Worm (Caenorhabditis elegans): ENCODE data around the gene ipp-5.
A peak's percentile ranks its signal among the peaks of the same experiment; 100 is the strongest.

Gene ipp-5

ce11 chrX:6031169-6031568, at the start of gene ipp-5:
TSS of gene ipp-5 (plus strand) at chrX:6031469.
- no peak for TF ChIP-seq duxl-1 (tag; optimal IDR thresholded peaks at IDR 0.05; ENCODE audit: poor library complexity)
- no peak for TF ChIP-seq fos-1 (tag; optimal IDR thresholded peaks at IDR 0.05)
- TF ChIP-seq sdz-12 (GFP tag; optimal IDR thresholded peaks at IDR 0.05), result no peak
- no peak for TF ChIP-seq tag-97 (GFP tag; IDR thresholded peaks at IDR 0.05)
- no peak for TF ChIP-seq ceh-44 (GFP tag; IDR thresholded peaks at IDR 0.05)
- TF ChIP-seq aha-1 (tag), result peak; percentile 33
- no peak for TF ChIP-seq nhr-10 (tag; optimal IDR thresholded peaks at IDR 0.05)

DNA sequence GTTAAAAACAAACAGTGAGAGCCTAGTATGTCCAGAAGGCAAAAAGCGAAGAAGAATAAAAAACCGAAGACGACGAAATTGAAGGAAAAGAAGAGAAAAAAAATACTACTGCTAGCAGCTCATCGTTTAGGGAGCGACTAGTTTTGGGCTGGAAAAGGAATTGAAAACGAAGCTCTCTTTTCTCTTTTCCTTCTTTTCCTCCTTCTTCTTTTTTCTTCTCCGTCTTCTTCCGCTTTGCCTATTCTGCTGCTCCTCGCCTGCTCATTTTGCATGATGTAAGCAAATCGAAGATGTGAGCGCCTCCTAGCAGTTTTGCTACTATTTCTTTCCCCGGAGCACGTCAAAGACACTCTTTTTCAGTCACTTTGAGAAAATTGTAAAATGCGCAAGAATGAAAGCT, 49.6 kb upstream of the ipp-5 start:
- TF ChIP-seq skn-1 (tag; optimal IDR thresholded peaks at IDR 0.05), result no peak
- TF ChIP-seq hmg-1.1 (GFP tag; IDR thresholded peaks at IDR 0.05), result 0 out of 2 replicates have a peak, but pooled peaks have one; percentile 33
- no peak for TF ChIP-seq Y75B8A.6 (GFP tag; IDR thresholded peaks at IDR 0.05)
- TF ChIP-seq pha-4 (GFP tag; IDR thresholded peaks at IDR 0.05), result peak; percentile 25; the same call in 1 of the 2 replicates
- TF ChIP-seq pha-4 (tag; optimal IDR thresholded peaks at IDR 0.05), result no peak
- no peak for TF ChIP-seq zip-2 (tag; optimal IDR thresholded peaks at IDR 0.05)
- peak; percentile 88 for TF ChIP-seq aha-1 (tag)
- TF ChIP-seq ama-1 (optimal IDR thresholded peaks at IDR 0.05), result no peak
- no peak for TF ChIP-seq nhr-11 (tag; optimal IDR thresholded peaks at IDR 0.05)
- peak in 1 of 2 experiments; percentile 3 for TF ChIP-seq lsy-2 (tag; optimal IDR thresholded peaks at IDR 0.05)
- TF ChIP-seq tag-97 (GFP tag; IDR thresholded peaks at IDR 0.05), result no peak
- no peak for TF ChIP-seq unc-130 (GFP tag; optimal IDR thresholded peaks at IDR 0.05)
- no peak for TF ChIP-seq Y5F2A.4 (GFP tag; optimal IDR thresholded peaks at IDR 0.05)
- peak; percentile 63; the same call in 1 of the 2 replicates for TF ChIP-seq set-16 (GFP tag; IDR thresholded peaks at IDR 0.05)

- TF ChIP-seq aly-2 (tag; optimal IDR thresholded peaks at IDR 0.05), result no peak
- TF ChIP-seq hmg-1.1 (GFP tag; IDR thresholded peaks at IDR 0.05), result peak; percentile 31; the same call in 1 of the 2 replicates
- 0 out of 2 replicates have a peak, but pooled peaks have one; percentile 14 for TF ChIP-seq dmd-6 (GFP tag; IDR thresholded peaks at IDR 0.05)
- peak; percentile 50 for TF ChIP-seq hlh-11 (tag; optimal IDR thresholded peaks at IDR 0.05)
- peak; percentile 25 for TF ChIP-seq mes-2 (tag; optimal IDR thresholded peaks at IDR 0.05; ENCODE audit: poor library complexity, severe bottlenecking)
- TF ChIP-seq ctbp-1 (GFP tag; IDR thresholded peaks at IDR 0.05), result peak; percentile 53
- peak; percentile 34 for TF ChIP-seq aha-1 (tag)
- TF ChIP-seq lin-39 (tag; optimal IDR thresholded peaks at IDR 0.05), result peak; percentile 13
- peak; percentile 52 for TF ChIP-seq mep-1 (tag; optimal IDR thresholded peaks at IDR 0.05)
- TF ChIP-seq F44E2.7 (GFP tag; IDR thresholded peaks at IDR 0.05), result no peak
- TF ChIP-seq saeg-2 (GFP tag; IDR thresholded peaks at IDR 0.05), result 0 out of 2 replicates have a peak, but pooled peaks have one; percentile 33
- peak; percentile 76; the same call in 1 of the 2 replicates for TF ChIP-seq ceh-20 (GFP tag; IDR thresholded peaks at IDR 0.05)
- TF ChIP-seq pha-4 (GFP tag; IDR thresholded peaks at IDR 0.05), result no peak
- TF ChIP-seq pha-4 (tag; optimal IDR thresholded peaks at IDR 0.05), result no peak
- peak; percentile 63 for TF ChIP-seq hlh-30 (tag; optimal IDR thresholded peaks at IDR 0.05; ENCODE audit: insufficient read depth)
- TF ChIP-seq set-16 (GFP tag; IDR thresholded peaks at IDR 0.05), result peak; percentile 21; the same call in 1 of the 2 replicates
- peak; percentile 7 to 53 for TF ChIP-seq lsy-2 (tag; optimal IDR thresholded peaks at IDR 0.05)
- no peak for TF ChIP-seq lin-38 (GFP tag; IDR thresholded peaks at IDR 0.05)
- peak in 1 of 2 experiments; percentile 97 for TF ChIP-seq unc-62 (GFP tag; optimal IDR thresholded peaks at IDR 0.05 in 1 of 2)
- no peak for TF ChIP-seq unc-62 (tag; optimal IDR thresholded peaks at IDR 0.05)
These were observed 48.5 kb upstream of the ipp-5 start for ce11 chrX:5982799-5983198.

- no peak for TF ChIP-seq nhr-10 (tag; optimal IDR thresholded peaks at IDR 0.05)
- TF ChIP-seq ZK546.5 (tag; optimal IDR thresholded peaks at IDR 0.05), result no peak
- peak; percentile 31; the same call in 1 of the 2 replicates for TF ChIP-seq dmd-6 (GFP tag; IDR thresholded peaks at IDR 0.05)
- no peak for TF ChIP-seq unc-62 (GFP tag; optimal IDR thresholded peaks at IDR 0.05 in 1 of 2)
- TF ChIP-seq unc-62 (tag; optimal IDR thresholded peaks at IDR 0.05), result no peak
- TF ChIP-seq fkh-10 (GFP tag; optimal IDR thresholded peaks at IDR 0.05), result peak; percentile 85
- no peak for TF ChIP-seq hlh-11 (tag; optimal IDR thresholded peaks at IDR 0.05)
- TF ChIP-seq F44E2.7 (GFP tag; IDR thresholded peaks at IDR 0.05), result no peak
- TF ChIP-seq F10B5.3 (tag; optimal IDR thresholded peaks at IDR 0.05), result no peak
- TF ChIP-seq aly-2 (tag; optimal IDR thresholded peaks at IDR 0.05), result no peak
- TF ChIP-seq lim-7 (GFP tag; IDR thresholded peaks at IDR 0.05), result no peak
- TF ChIP-seq daf-19 (GFP tag; conservative IDR thresholded peaks at IDR 0.05), result no peak
- peak; percentile 59 for TF ChIP-seq ctbp-1 (GFP tag; IDR thresholded peaks at IDR 0.05)
- TF ChIP-seq ces-1 (GFP tag; optimal IDR thresholded peaks at IDR 0.05), result peak; percentile 87
These were observed 48.0 kb upstream of the ipp-5 start for ce11 chrX:5983267-5983666.

All from whole organism, L4 larva.